Worm (Caenorhabditis elegans): ENCODE results near the gene Y12A6A.1.

ce11 chrX:13631122-13631672 is 9.7 kb upstream of the Y12A6A.1 start, which contains the start of gene nlg-1:
- no peak for TF ChIP-seq ama-1 (optimal IDR thresholded peaks at IDR 0.05)
- no peak for TF ChIP-seq lin-39 (tag; optimal IDR thresholded peaks at IDR 0.05)
- TF ChIP-seq R02D3.7 (tag; optimal IDR thresholded peaks at IDR 0.05) = no peak
- TF ChIP-seq jun-1 (tag; optimal IDR thresholded peaks at IDR 0.05) = no peak
- TF ChIP-seq ceh-82 (tag; optimal IDR thresholded peaks at IDR 0.05) = no peak
- peak; percentile 59 for TF ChIP-seq fkh-10 (GFP tag; optimal IDR thresholded peaks at IDR 0.05)
- no peak for TF ChIP-seq nhr-43 (tag; optimal IDR thresholded peaks at IDR 0.05; ENCODE audit: poor library complexity, severe bottlenecking)
- no peak for TF ChIP-seq unc-39 (tag; optimal IDR thresholded peaks at IDR 0.05)
